Worm (Caenorhabditis elegans) whole organism, mixed stage, embryonic: ENCODE data around the gene clec-160.

Experiments
- blmp-1 ChIP-seq: fragments of 150-350 bp; optimal IDR thresholded peaks from 2 replicates; lab custom pipeline; 2014; ENCODE audit warnings: missing biosample characterization, missing genetic modification characterization
- ces-1 ChIP-seq: fragments of 150-350 bp; optimal IDR thresholded peaks from 2 replicates; lab custom pipeline; 2014; ENCODE audit warnings: missing biosample characterization, missing genetic modification reagents, missing genetic modification characterization
- elt-1 ChIP-seq: sonication (generic microtip); optimal IDR thresholded peaks from 2 replicates; lab custom pipeline; 2017; ENCODE audit warnings: missing genetic modification characterization, mild to moderate bottlenecking, missing compliant biosample characterization, antibody characterized with exemption, moderate library complexity, borderline replicate concordance; ENCODE audit not compliant: insufficient read depth
- elt-3 ChIP-seq: fragments of 150-350 bp; optimal IDR thresholded peaks from 2 replicates; lab custom pipeline; 2014; ENCODE audit warnings: missing biosample characterization, missing genetic modification characterization
- ham-2 ChIP-seq: fragments of 200-800 bp; sonication (Bioruptor generic); optimal IDR thresholded peaks from 2 replicates; lab custom pipeline; 2018; ENCODE audit warnings: mild to moderate bottlenecking, missing genetic modification characterization, missing compliant biosample characterization
- lin-32 ChIP-seq: fragments of 200-800 bp; sonication (Bioruptor generic); optimal IDR thresholded peaks from 2 replicates; lab custom pipeline; 2018; ENCODE audit warnings: mild to moderate bottlenecking, missing genetic modification characterization, missing compliant biosample characterization
- mep-1 ChIP-seq: fragments of 150-350 bp; optimal IDR thresholded peaks from 2 replicates; lab custom pipeline; 2017; ENCODE audit warnings: missing biosample characterization, missing genetic modification reagents, missing genetic modification characterization, inconsistent platforms
- nhr-28 ChIP-seq: fragments of 150-350 bp; optimal IDR thresholded peaks from 2 replicates; lab custom pipeline; 2014; ENCODE audit warnings: missing biosample characterization, missing genetic modification characterization
- nhr-76 ChIP-seq: sonication (generic microtip); optimal IDR thresholded peaks from 2 replicates; lab custom pipeline; 2017; ENCODE audit warnings: missing biosample characterization, missing genetic modification characterization
- snpc-4 ChIP-seq: fragments of 150-350 bp; optimal IDR thresholded peaks from 2 replicates; lab custom pipeline; 2014; ENCODE audit warnings: missing biosample characterization, missing genetic modification characterization
- tbx-8 ChIP-seq: fragments of 200-800 bp; sonication (Bioruptor generic); optimal IDR thresholded peaks from 2 replicates; lab custom pipeline; 2018; ENCODE audit warnings: mild to moderate bottlenecking, missing genetic modification characterization, moderate library complexity, missing compliant biosample characterization
- unc-62 ChIP-seq: fragments of 150-350 bp; optimal IDR thresholded peaks from 2 replicates; lab custom pipeline; 2014; ENCODE audit warnings: missing biosample characterization, missing genetic modification reagents, missing genetic modification characterization
- ztf-11 ChIP-seq: fragments of 150-350 bp; optimal IDR thresholded peaks from 2 replicates; lab custom pipeline; 2014; ENCODE audit warnings: missing biosample characterization, missing genetic modification characterization

ce11 chrIII:8237827-8238226 lies 37.9 kb downstream of the clec-160 start, which contains the start of gene tsp-2:
- no peak for TF ChIP-seq elt-1 (tag; lab: Kevin White, UChicago)
- no peak for TF ChIP-seq lin-32
- TF ChIP-seq ztf-11 (tag; lab: Kevin White, UChicago) = no peak
- no peak for TF ChIP-seq tbx-8 (GFP tag; lab: Kevin White, UChicago)
- TF ChIP-seq nhr-76 (tag; lab: Kevin White, UChicago) = no peak
- TF ChIP-seq nhr-28 (tag; lab: Kevin White, UChicago) = no peak
- no peak for TF ChIP-seq elt-3
- TF ChIP-seq unc-62 = no peak
- no peak for TF ChIP-seq ham-2 (GFP tag; lab: Kevin White, UChicago)
- TF ChIP-seq blmp-1 (tag; lab: Kevin White, UChicago) = no peak
- no peak for TF ChIP-seq snpc-4
- TF ChIP-seq ces-1 (GFP tag; lab: Kevin White, UChicago) = no peak
- no peak for TF ChIP-seq mep-1 (tag; lab: Kevin White, UChicago)
